Fruit fly (Drosophila melanogaster) whole organism, embryonic: ENCODE data around the gene Papss.

Source experiments
- Awh ChIP-seq: fragments of 200-800 bp; sonication (Bioruptor generic); IDR thresholded peaks from 2 replicates; pipeline ENCODE4, ENCODE4 v1.3.6; 2022; ENCODE audit warnings: missing biosample characterization, missing genetic modification characterization
- BtbVII ChIP-seq: fragments of 200-800 bp; sonication (Bioruptor generic); optimal IDR thresholded peaks from 3 replicates; lab custom pipeline; 2017; ENCODE audit warnings: missing biosample characterization, mild to moderate bottlenecking, missing genetic modification characterization
- CG10543 ChIP-seq: fragments of 200-800 bp; sonication (Bioruptor generic); optimal IDR thresholded peaks from 3 replicates; lab custom pipeline; 2017; ENCODE audit warnings: missing biosample characterization, mild to moderate bottlenecking, missing genetic modification characterization, moderate library complexity
- CG12744 ChIP-seq: fragments of 200-800 bp; sonication (Bioruptor generic); optimal IDR thresholded peaks from 2 replicates; lab custom pipeline; 2016; ENCODE audit warnings: missing biosample characterization, missing genetic modification characterization
- CG12769 ChIP-seq: fragments of 200-800 bp; sonication (Bioruptor generic); optimal IDR thresholded peaks from 2 replicates; lab custom pipeline; 2019; ENCODE audit warnings: missing biosample characterization, mild to moderate bottlenecking, missing genetic modification characterization, moderate library complexity
- CG13296 ChIP-seq: fragments of 200-800 bp; sonication (Bioruptor generic); optimal IDR thresholded peaks from 3 replicates; lab custom pipeline; 2018; ENCODE audit warnings: missing biosample characterization, mild to moderate bottlenecking, missing genetic modification characterization
- CG13894 ChIP-seq: fragments of 200-800 bp; sonication (Bioruptor generic); optimal IDR thresholded peaks from 3 replicates; lab custom pipeline; 2018; ENCODE audit warnings: missing biosample characterization, mild to moderate bottlenecking, missing genetic modification characterization, moderate library complexity
- CG14441 ChIP-seq: fragments of 200-800 bp; sonication (Bioruptor generic); IDR thresholded peaks from 2 replicates; pipeline ENCODE4 v1.3.6; 2022; ENCODE audit warnings: missing biosample characterization, missing genetic modification characterization
- CG18599 ChIP-seq: fragments of 200-800 bp; sonication (Bioruptor generic); optimal IDR thresholded peaks from 3 replicates; lab custom pipeline; 2017; ENCODE audit warnings: missing biosample characterization, missing genetic modification characterization, mild to moderate bottlenecking, moderate library complexity, missing genetic modification reagents
- CG2116 ChIP-seq: fragments of 200-800 bp; sonication (Bioruptor generic); optimal IDR thresholded peaks from 3 replicates; lab custom pipeline; 2018; ENCODE audit warnings: missing biosample characterization, mild to moderate bottlenecking, missing genetic modification characterization
- CG34376 ChIP-seq: fragments of 200-800 bp; sonication (Bioruptor generic); optimal IDR thresholded peaks from 2 replicates; lab custom pipeline; 2018; ENCODE audit warnings: missing biosample characterization, mild to moderate bottlenecking, missing genetic modification characterization
- CG4282 ChIP-seq: fragments of 200-800 bp; sonication (Bioruptor generic); optimal IDR thresholded peaks from 2 replicates; lab custom pipeline; 2016; ENCODE audit warnings: missing biosample characterization, missing genetic modification characterization
- Chrac-16 ChIP-seq: fragments of 200-800 bp; sonication (Bioruptor generic); optimal IDR thresholded peaks from 3 replicates; lab custom pipeline; 2016; ENCODE audit warnings: missing biosample characterization, missing genetic modification characterization
- Deaf1 ChIP-seq: fragments of 200-800 bp; optimal IDR thresholded peaks from 3 replicates; lab custom pipeline; 2019; ENCODE audit warnings: missing biosample characterization, mild to moderate bottlenecking, missing genetic modification characterization, moderate library complexity
- Fer1 ChIP-seq: fragments of 200-800 bp; sonication (Bioruptor generic); optimal IDR thresholded peaks from 2 replicates; lab custom pipeline; 2017; ENCODE audit warnings: missing biosample characterization, mild to moderate bottlenecking, missing genetic modification characterization
- GATAe ChIP-seq: fragments of 200-800 bp; sonication (Bioruptor generic); conservative IDR thresholded peaks from 2 replicates; pipeline ENCODE4 v1.3.6; 2022; ENCODE audit warnings: missing biosample characterization, missing genetic modification characterization
- Hand ChIP-seq: fragments of 200-800 bp; sonication (Bioruptor generic); optimal IDR thresholded peaks from 2 replicates; lab custom pipeline; 2017; ENCODE audit warnings: mild to moderate bottlenecking, missing biosample characterization, missing genetic modification reagents, missing genetic modification characterization
- Hey ChIP-seq: fragments of 200-800 bp; sonication (Bioruptor generic); optimal IDR thresholded peaks from 3 replicates; lab custom pipeline; 2018; ENCODE audit warnings: missing biosample characterization, mild to moderate bottlenecking, missing genetic modification characterization
- HmgZ ChIP-seq: fragments of 200-800 bp; sonication (Bioruptor generic); optimal IDR thresholded peaks from 2 replicates; lab custom pipeline; 2018; ENCODE audit warnings: missing biosample characterization, mild to moderate bottlenecking, missing genetic modification characterization
- Med ChIP-seq: fragments of 200-800 bp; sonication (Bioruptor generic); peaks from one replicate; lab custom pipeline; 2016; ENCODE audit warnings: missing biosample characterization, missing genetic modification characterization, mild to moderate bottlenecking, inconsistent platforms, moderate library complexity
- Mrtf ChIP-seq: fragments of 200-800 bp; sonication (Bioruptor generic); IDR thresholded peaks from 3 replicates; pipeline ENCODE4 v1.3.6; 2022; ENCODE audit warnings: missing biosample characterization, missing genetic modification characterization
- Pdp1 ChIP-seq, 2 experiments: fragments of 200-800 bp; sonication (Bioruptor generic); optimal IDR thresholded peaks; 3 replicates each; lab custom pipeline; 2016; ENCODE audit warnings: missing biosample characterization in 2 of 2, missing genetic modification characterization in 2 of 2, mild to moderate bottlenecking in 1 of 2, moderate library complexity in 1 of 2
- chinmo ChIP-seq: fragments of 200-800 bp; sonication (Bioruptor generic); IDR thresholded peaks from 4 replicates; pipeline ENCODE4 v1.3.6; 2022; ENCODE audit warnings: missing biosample characterization, missing genetic modification characterization; ENCODE audit not compliant: partially characterized antibody
- cwo ChIP-seq: fragments of 200-800 bp; sonication (Bioruptor generic); optimal IDR thresholded peaks from 3 replicates; lab custom pipeline; 2017; ENCODE audit warnings: missing biosample characterization, missing genetic modification characterization, mild to moderate bottlenecking, moderate library complexity, missing genetic modification reagents
- exex ChIP-seq: fragments of 200-800 bp; sonication (Bioruptor generic); optimal IDR thresholded peaks from 4 replicates; lab custom pipeline; 2018; ENCODE audit warnings: missing biosample characterization, mild to moderate bottlenecking, missing genetic modification characterization, moderate library complexity
- grn ChIP-seq: fragments of 200-800 bp; sonication (Bioruptor generic); optimal IDR thresholded peaks from 3 replicates; lab custom pipeline; 2017; ENCODE audit warnings: missing biosample characterization, missing genetic modification characterization
- lab ChIP-seq: fragments of 200-800 bp; sonication (Bioruptor generic); optimal IDR thresholded peaks from 3 replicates; lab custom pipeline; 2017; ENCODE audit warnings: missing biosample characterization, missing genetic modification characterization, mild to moderate bottlenecking, moderate library complexity, missing genetic modification reagents
- mirr ChIP-seq: fragments of 200-800 bp; sonication (Bioruptor generic); optimal IDR thresholded peaks from 3 replicates; lab custom pipeline; 2018; ENCODE audit warnings: missing biosample characterization, mild to moderate bottlenecking, missing genetic modification characterization
- oc ChIP-seq: fragments of 200-800 bp; sonication (Bioruptor generic); optimal IDR thresholded peaks from 2 replicates; lab custom pipeline; 2018; ENCODE audit warnings: missing biosample characterization, mild to moderate bottlenecking, missing genetic modification characterization, moderate library complexity
- pfk ChIP-seq: fragments of 200-800 bp; sonication (Bioruptor generic); optimal IDR thresholded peaks from 2 replicates; lab custom pipeline; 2018; ENCODE audit warnings: missing biosample characterization, mild to moderate bottlenecking, missing genetic modification characterization, moderate library complexity
- slbo ChIP-seq: fragments of 200-800 bp; sonication (Bioruptor generic); IDR thresholded peaks from 2 replicates; pipeline ENCODE4 v1.3.6; 2022; ENCODE audit warnings: missing biosample characterization, missing genetic modification characterization
- slou ChIP-seq: fragments of 200-800 bp; sonication (Bioruptor generic); optimal IDR thresholded peaks from 3 replicates; lab custom pipeline; 2016; ENCODE audit warnings: missing biosample characterization, missing genetic modification characterization
- sqz ChIP-seq: fragments of 200-800 bp; sonication (Bioruptor generic); optimal IDR thresholded peaks from 3 replicates; lab custom pipeline; 2018; ENCODE audit warnings: missing biosample characterization, mild to moderate bottlenecking, missing genetic modification characterization
- sug ChIP-seq: fragments of 200-800 bp; optimal IDR thresholded peaks from 2 replicates; lab custom pipeline; 2019; ENCODE audit warnings: missing biosample characterization, mild to moderate bottlenecking, missing genetic modification characterization, moderate library complexity
- vvl ChIP-seq: fragments of 200-800 bp; sonication (Bioruptor generic); IDR thresholded peaks from 2 replicates; pipeline ENCODE4 v1.3.6; 2022; ENCODE audit warnings: missing biosample characterization, missing genetic modification characterization
- yki ChIP-seq: fragments of >200 bp; optimal IDR thresholded peaks from 3 replicates; lab custom pipeline; 2018

Papss gene

dm6 chr3L:19901486-19902255 lies 56.6 kb downstream of the Papss start:
- TF ChIP-seq CG4282 (GFP tag; lab: Kevin White, UChicago), result no peak
- TF ChIP-seq Awh (GFP tag; lab: Robert Waterston, UW), result 0 out of 2 replicates have a peak, but pooled peaks have one; percentile 65
- peak; percentile 47 for TF ChIP-seq oc (tag; lab: Kevin White, UChicago)
- TF ChIP-seq Med (GFP tag; lab: Kevin White, UChicago), result peak; percentile 39
- peak; percentile 17 for TF ChIP-seq lab (GFP tag; lab: Kevin White, UChicago)
- TF ChIP-seq Hand (GFP tag; lab: Kevin White, UChicago), result no peak
- peak; percentile 32 for TF ChIP-seq BtbVII (GFP tag; lab: Kevin White, UChicago)
- no peak for TF ChIP-seq CG14441 (GFP tag; lab: Robert Waterston, UW)
- TF ChIP-seq Mrtf (GFP tag; lab: Robert Waterston, UW), result no peak
- peak in 1 of 2 experiments; percentile 96 for TF ChIP-seq Pdp1 (GFP tag; optimal IDR thresholded peaks at IDR 0.05; lab: Kevin White, UChicago)
- TF ChIP-seq CG34376 (GFP tag; lab: Kevin White, UChicago), result peak; percentile 84
- peak; percentile 16 for TF ChIP-seq CG12769
- TF ChIP-seq exex (tag; lab: Kevin White, UChicago), result peak; percentile 79
- TF ChIP-seq sug (tag; lab: Kevin White, UChicago), result peak; percentile 41
- no peak for TF ChIP-seq Chrac-16 (GFP tag; lab: Kevin White, UChicago)
- peak; percentile 16 for TF ChIP-seq Fer1 (GFP tag; lab: Kevin White, UChicago)
- peak; percentile 30 for TF ChIP-seq Deaf1 (tag; lab: Kevin White, UChicago)
- peak; percentile 40 for TF ChIP-seq sqz (GFP tag; lab: Kevin White, UChicago)
- TF ChIP-seq yki (lab: Kevin White, UChicago), result no peak
- TF ChIP-seq HmgZ (tag; lab: Kevin White, UChicago), result peak; percentile 30
- TF ChIP-seq CG13296 (GFP tag; lab: Kevin White, UChicago), result peak; percentile 17
- peak; percentile 90 for TF ChIP-seq mirr (GFP tag; lab: Kevin White, UChicago)
- TF ChIP-seq cwo, result peak; percentile 82
- TF ChIP-seq grn (GFP tag; lab: Kevin White, UChicago), result peak; percentile 67
- TF ChIP-seq vvl (GFP tag; lab: Robert Waterston, UW), result 0 out of 2 replicates have a peak, but pooled peaks have one; percentile 28
- peak; percentile 50 for TF ChIP-seq CG13894 (tag; lab: Kevin White, UChicago)
- no peak for TF ChIP-seq slou
- TF ChIP-seq chinmo (GFP tag; lab: Robert Waterston, UW), result peak; percentile 79; the same call in 2 of the 4 replicates
- TF ChIP-seq pfk (GFP tag; lab: Kevin White, UChicago), result peak; percentile 57
- peak; percentile 32; the same call in 1 of the 2 replicates for TF ChIP-seq GATAe (GFP tag; lab: Robert Waterston, UW)
- no peak for TF ChIP-seq CG12744 (GFP tag; lab: Kevin White, UChicago)
- TF ChIP-seq CG18599 (GFP tag; lab: Kevin White, UChicago), result peak; percentile 28
- peak; percentile 68 for TF ChIP-seq CG10543
- no peak for TF ChIP-seq CG2116 (GFP tag; lab: Kevin White, UChicago)
- TF ChIP-seq Hey (tag; lab: Kevin White, UChicago), result no peak
- TF ChIP-seq slbo (GFP tag; lab: Robert Waterston, UW), result no peak
